Fruit fly (Drosophila melanogaster): ENCODE results near the gene CG14137.

- TF ChIP-seq pan (optimal IDR thresholded peaks at IDR 0.05) (no peak), psq (optimal IDR thresholded peaks at IDR 0.05) (no peak), usp (GFP tag; optimal IDR thresholded peaks at IDR 0.05) (no peak), CG8478 (optimal IDR thresholded peaks at IDR 0.05) (no peak), Dll (optimal IDR thresholded peaks at IDR 0.05) (no peak), EcR (GFP tag; optimal IDR thresholded peaks at IDR 0.05) (no peak)
These were observed 45.1 kb downstream of the CG14137 start for dm6 chr3L:11554796-11555195.

All from whole organism.